Fruit fly (Drosophila melanogaster) whole organism, adult: ENCODE measurements around the gene CG15742.
A peak's percentile ranks its signal among the peaks of the same experiment; 100 is the strongest.

ENCODE experiments used
- CG11617 ChIP-seq: fragments of 200-800 bp; sonication (Bioruptor generic); optimal IDR thresholded peaks from 2 replicates; lab custom pipeline; 2017; ENCODE audit warnings: mild to moderate bottlenecking, missing biosample characterization, missing genetic modification reagents, missing genetic modification characterization
- CG12768 ChIP-seq: fragments of 200-800 bp; sonication (Bioruptor generic); optimal IDR thresholded peaks from 2 replicates; lab custom pipeline; 2017; ENCODE audit warnings: missing biosample characterization, missing genetic modification characterization, mild to moderate bottlenecking, moderate library complexity, missing genetic modification reagents
- CG14711 ChIP-seq: fragments of 200-800 bp; sonication (Bioruptor generic); optimal IDR thresholded peaks from 2 replicates; lab custom pipeline; 2018; ENCODE audit warnings: missing biosample characterization, mild to moderate bottlenecking, missing genetic modification characterization, moderate library complexity
- CG1620 ChIP-seq: fragments of 200-800 bp; sonication (Bioruptor generic); optimal IDR thresholded peaks from 2 replicates; lab custom pipeline; 2016; ENCODE audit warnings: missing biosample characterization, missing genetic modification characterization
- CG33017 ChIP-seq: fragments of 200-800 bp; sonication (Bioruptor generic); optimal IDR thresholded peaks from 2 replicates; lab custom pipeline; 2018; ENCODE audit warnings: missing biosample characterization, mild to moderate bottlenecking, missing genetic modification characterization, moderate library complexity
- CG5204 ChIP-seq: fragments of 200-800 bp; sonication (Bioruptor generic); optimal IDR thresholded peaks from 2 replicates; lab custom pipeline; 2016; ENCODE audit warnings: missing biosample characterization, missing genetic modification characterization
- CG7045 ChIP-seq: fragments of 200-800 bp; sonication (Bioruptor generic); optimal IDR thresholded peaks from 2 replicates; lab custom pipeline; 2017; ENCODE audit warnings: missing biosample characterization, mild to moderate bottlenecking, missing genetic modification characterization
- CG7101 ChIP-seq: fragments of 200-800 bp; sonication (Bioruptor generic); optimal IDR thresholded peaks from 2 replicates; lab custom pipeline; 2018; ENCODE audit warnings: missing biosample characterization, mild to moderate bottlenecking, missing genetic modification characterization, moderate library complexity
- Clk ChIP-seq: fragments of 200-800 bp; sonication (Bioruptor generic); optimal IDR thresholded peaks from 2 replicates; lab custom pipeline; 2017; ENCODE audit warnings: missing biosample characterization, missing genetic modification characterization
- Crg-1 ChIP-seq: fragments of 200-800 bp; sonication (Bioruptor generic); optimal IDR thresholded peaks from 2 replicates; lab custom pipeline; 2016; ENCODE audit warnings: missing biosample characterization, missing genetic modification characterization
- Hr96 ChIP-seq: fragments of 200-800 bp; sonication (Bioruptor generic); optimal IDR thresholded peaks from 2 replicates; lab custom pipeline; 2016; ENCODE audit warnings: missing biosample characterization, missing genetic modification characterization
- Mnt ChIP-seq: fragments of 200-800 bp; sonication (Bioruptor generic); optimal IDR thresholded peaks from 2 replicates; lab custom pipeline; 2016; ENCODE audit warnings: missing biosample characterization, mild to moderate bottlenecking, missing genetic modification characterization
- bab1 ChIP-seq: fragments of 200-800 bp; sonication (Bioruptor generic); optimal IDR thresholded peaks from 3 replicates; lab custom pipeline; 2019; ENCODE audit warnings: missing biosample characterization, mild to moderate bottlenecking, missing genetic modification characterization, moderate library complexity
- cic ChIP-seq: fragments of 200-800 bp; sonication (Bioruptor generic); optimal IDR thresholded peaks from 2 replicates; lab custom pipeline; 2017; ENCODE audit warnings: missing biosample characterization, mild to moderate bottlenecking, missing genetic modification characterization, moderate library complexity
- cnc ChIP-seq, 2 experiments: fragments of >200 bp; optimal IDR thresholded peaks; 2 replicates each; lab custom pipeline; 2017
- kay ChIP-seq: fragments of 200-800 bp; sonication (Bioruptor generic); peaks from one replicate; lab custom pipeline; 2016; ENCODE audit warnings: missing biosample characterization, missing genetic modification characterization, borderline replicate concordance
- ovo ChIP-seq: fragments of 200-800 bp; sonication (Bioruptor generic); optimal IDR thresholded peaks from 2 replicates; lab custom pipeline; 2016; ENCODE audit warnings: missing biosample characterization, missing genetic modification characterization
- pad ChIP-seq: fragments of 200-800 bp; sonication (Bioruptor generic); optimal IDR thresholded peaks from 3 replicates; lab custom pipeline; 2017; ENCODE audit warnings: missing biosample characterization, missing genetic modification characterization, mild to moderate bottlenecking, moderate library complexity, missing genetic modification reagents
- tj ChIP-seq: fragments of 200-800 bp; sonication (Bioruptor generic); optimal IDR thresholded peaks from 3 replicates; lab custom pipeline; 2017; ENCODE audit warnings: missing biosample characterization, mild to moderate bottlenecking, missing genetic modification characterization, moderate library complexity
- toe ChIP-seq: fragments of 200-800 bp; sonication (Bioruptor generic); optimal IDR thresholded peaks from 2 replicates; lab custom pipeline; 2016; ENCODE audit warnings: missing biosample characterization, missing genetic modification characterization

CG15742 gene

DNA sequence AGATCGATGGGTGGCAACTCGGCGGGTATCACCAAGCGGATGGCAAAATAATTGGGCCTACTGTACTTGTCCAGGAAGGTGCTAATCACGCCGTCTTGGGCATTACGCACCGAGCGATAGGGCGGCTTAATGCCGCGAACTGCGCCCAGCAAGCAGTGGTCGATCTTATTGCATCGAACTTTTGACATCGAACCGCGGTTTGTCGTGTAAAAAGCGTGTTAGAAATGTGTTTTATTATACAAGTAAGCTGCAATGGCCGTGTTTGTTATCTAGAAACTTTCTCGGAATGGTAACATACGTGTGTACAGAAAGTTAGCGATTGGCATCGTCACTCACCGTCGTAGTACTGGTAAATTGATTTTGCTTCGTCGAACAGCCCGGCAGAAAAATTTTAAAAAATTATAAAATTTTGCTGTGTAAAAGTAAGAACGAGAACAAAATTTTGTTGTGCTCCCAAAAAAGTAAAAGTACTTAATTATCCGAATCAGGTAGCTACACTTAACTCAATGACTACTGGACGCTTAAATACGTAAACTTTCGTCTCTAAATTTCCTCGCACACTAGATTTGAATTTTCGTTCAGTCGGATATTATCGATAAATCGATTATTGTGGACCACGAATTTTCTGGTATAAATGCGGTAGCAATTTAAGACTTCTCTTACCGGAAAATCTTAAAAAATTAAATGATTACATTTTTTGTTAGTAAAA, at the start of gene CG15742, which contains the start of gene mew:
Gene CG15742, minus strand, starts transcription at position 448 of the 709 bp plus-strand sequence.
Gene mew, minus strand, starts transcription at position 443 of the 709 bp plus-strand sequence.
- TF ChIP-seq CG33017 (tag; lab: Kevin White, UChicago) (no peak), kay (GFP tag; lab: Kevin White, UChicago) (peak; percentile 24)

- TF ChIP-seq CG5204 (GFP tag; lab: Kevin White, UChicago): no peak
- no peak for TF ChIP-seq toe (GFP tag; lab: Kevin White, UChicago)
- TF ChIP-seq Crg-1: no peak
- TF ChIP-seq pad (GFP tag; lab: Kevin White, UChicago): no peak
- TF ChIP-seq Hr96 (GFP tag; lab: Kevin White, UChicago): peak; percentile 5
- peak; percentile 3 for TF ChIP-seq CG7101
- TF ChIP-seq Mnt (GFP tag; lab: Kevin White, UChicago): no peak
- TF ChIP-seq CG14711 (tag; lab: Kevin White, UChicago): no peak
- TF ChIP-seq cnc (optimal IDR thresholded peaks at IDR 0.05; lab: Kevin White, UChicago): no peak
- no peak for TF ChIP-seq Clk (GFP tag; lab: Kevin White, UChicago)
- TF ChIP-seq ovo: peak; percentile 3
- TF ChIP-seq CG11617 (GFP tag; lab: Kevin White, UChicago): peak; percentile 58
- peak; percentile 44 for TF ChIP-seq kay (GFP tag; lab: Kevin White, UChicago)
- TF ChIP-seq CG1620: no peak
- TF ChIP-seq cic (GFP tag; lab: Kevin White, UChicago): no peak
- peak; percentile 20 for TF ChIP-seq tj
- TF ChIP-seq CG33017 (tag; lab: Kevin White, UChicago): no peak
- no peak for TF ChIP-seq CG7045 (GFP tag; lab: Kevin White, UChicago)
Observed at dm6 chrX:13307189-13307588, 48.9 kb upstream of the CG15742 start.

dm6 chrX:13305323-13305722, 47.0 kb upstream of the CG15742 start:
- no peak for TF ChIP-seq CG7045 (GFP tag; lab: Kevin White, UChicago)
- TF ChIP-seq tj: peak; percentile 21
- TF ChIP-seq cic (GFP tag; lab: Kevin White, UChicago): no peak
- TF ChIP-seq CG12768 (GFP tag; lab: Kevin White, UChicago): no peak
- peak; percentile 28 for TF ChIP-seq bab1 (GFP tag; lab: Kevin White, UChicago)
- TF ChIP-seq kay (GFP tag; lab: Kevin White, UChicago): no peak
- no peak for TF ChIP-seq CG14711 (tag; lab: Kevin White, UChicago)
- TF ChIP-seq Hr96 (GFP tag; lab: Kevin White, UChicago): no peak
- no peak for TF ChIP-seq toe (GFP tag; lab: Kevin White, UChicago)
- no peak for TF ChIP-seq CG11617 (GFP tag; lab: Kevin White, UChicago)
- no peak for TF ChIP-seq pad (GFP tag; lab: Kevin White, UChicago)
- TF ChIP-seq Mnt (GFP tag; lab: Kevin White, UChicago): peak; percentile 12
- no peak for TF ChIP-seq Crg-1
- no peak for TF ChIP-seq CG7101
- TF ChIP-seq ovo: peak; percentile 29

DNA sequence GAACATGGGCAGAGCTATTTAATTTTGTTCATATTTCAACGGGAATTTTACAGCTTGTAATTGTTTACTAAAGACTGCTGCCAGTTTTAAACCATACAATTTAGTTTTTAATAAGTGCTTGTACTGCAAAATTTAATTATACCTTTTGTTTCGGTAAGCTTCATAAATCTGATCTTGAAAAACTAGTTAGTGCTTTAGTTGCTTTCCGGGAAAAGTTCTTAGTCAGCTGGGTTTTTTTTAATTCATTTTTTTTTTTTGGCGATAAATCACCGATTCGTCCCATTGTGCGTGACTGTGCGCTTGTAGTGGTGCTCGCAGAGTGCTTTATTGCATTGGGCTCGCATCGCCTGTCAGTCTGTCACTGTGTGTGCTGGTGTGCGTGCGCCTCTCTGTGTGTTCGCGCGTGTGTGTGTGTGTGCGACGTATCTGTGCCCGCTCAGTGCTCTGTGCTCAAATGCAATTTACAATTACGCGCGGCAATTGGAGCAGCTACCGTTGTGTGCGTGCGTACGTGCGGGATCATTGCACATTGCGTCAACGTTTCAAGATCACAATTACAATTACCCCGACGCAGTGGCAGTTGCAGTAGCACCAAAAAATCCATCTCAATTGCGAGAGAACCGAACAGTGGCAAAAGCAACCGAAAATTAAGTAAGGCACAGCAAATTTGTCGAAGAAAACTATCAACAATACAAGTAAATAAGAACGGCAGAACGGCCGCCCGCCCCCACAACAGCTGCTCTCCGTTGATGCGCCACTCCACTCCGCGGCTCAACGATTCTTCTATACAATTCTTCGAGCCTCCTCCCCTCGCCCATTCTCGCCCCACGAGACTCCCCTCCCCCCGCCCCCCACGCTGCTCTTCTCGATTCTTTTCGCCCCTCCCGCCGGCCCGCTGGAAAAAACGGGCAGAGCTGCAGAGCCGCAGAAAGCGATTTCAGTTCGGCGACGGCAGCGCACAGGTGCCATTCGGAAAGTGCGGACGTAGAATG, 45.7 kb upstream of the CG15742 start:
- TF ChIP-seq Hr96 (GFP tag; lab: Kevin White, UChicago): no peak
- peak; percentile 10 for TF ChIP-seq Mnt (GFP tag; lab: Kevin White, UChicago)
- peak; percentile 63 for TF ChIP-seq cic (GFP tag; lab: Kevin White, UChicago)
- peak; percentile 5 for TF ChIP-seq CG7101
- TF ChIP-seq ovo: no peak
- TF ChIP-seq CG1620: no peak
- no peak for TF ChIP-seq kay (GFP tag; lab: Kevin White, UChicago)
- no peak for TF ChIP-seq cnc (optimal IDR thresholded peaks at IDR 0.05; lab: Kevin White, UChicago)
- peak; percentile 39 for TF ChIP-seq CG11617 (GFP tag; lab: Kevin White, UChicago)
- no peak for TF ChIP-seq bab1 (GFP tag; lab: Kevin White, UChicago)
- TF ChIP-seq CG5204 (GFP tag; lab: Kevin White, UChicago): no peak
- no peak for TF ChIP-seq CG33017 (tag; lab: Kevin White, UChicago)
- no peak for TF ChIP-seq pad (GFP tag; lab: Kevin White, UChicago)
- peak; percentile 29 for TF ChIP-seq tj

DNA sequence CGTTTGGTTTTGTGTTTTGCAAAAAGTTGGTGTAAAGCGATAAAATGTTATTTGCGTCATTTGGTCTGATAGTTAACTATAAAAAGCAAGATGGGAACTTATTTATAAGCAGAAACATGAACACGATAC, 45.1 kb upstream of the CG15742 start, which contains the start of gene IP3K2:
Gene IP3K2, plus strand, starts transcription at position 107 of the 129 bp plus-strand sequence.
- TF ChIP-seq Mnt (GFP tag; lab: Kevin White, UChicago): no peak
- TF ChIP-seq CG5204 (GFP tag; lab: Kevin White, UChicago): no peak
- TF ChIP-seq kay (GFP tag; lab: Kevin White, UChicago): peak; percentile 51
